Fruit fly (Drosophila melanogaster) whole organism, prepupa: ENCODE results near the gene tup.
A peak's percentile ranks its signal among the peaks of the same experiment; 100 is the strongest.

ENCODE experiments used
- Blimp-1 ChIP-seq: fragments of 200-800 bp; sonication (Bioruptor generic); optimal IDR thresholded peaks from 3 replicates; lab custom pipeline; 2017; ENCODE audit warnings: missing biosample characterization, missing genetic modification characterization, mild to moderate bottlenecking, moderate library complexity, missing genetic modification reagents
- CG10631 ChIP-seq: fragments of 200-800 bp; sonication (Bioruptor generic); optimal IDR thresholded peaks from 2 replicates; lab custom pipeline; 2016; ENCODE audit warnings: missing biosample characterization, missing genetic modification characterization
- CG11294 ChIP-seq: fragments of 200-800 bp; sonication (Bioruptor generic); IDR thresholded peaks from 2 replicates; pipeline ENCODE4 v1.3.6; 2022; ENCODE audit warnings: missing biosample characterization, missing genetic modification characterization
- CG11762 ChIP-seq: fragments of 200-800 bp; sonication (Bioruptor generic); optimal IDR thresholded peaks from 3 replicates; lab custom pipeline; 2016; ENCODE audit warnings: missing biosample characterization, missing genetic modification characterization; ENCODE audit not compliant: insufficient read depth
- CG11902 ChIP-seq: fragments of 200-800 bp; sonication (Bioruptor generic); optimal IDR thresholded peaks from 3 replicates; lab custom pipeline; 2016; ENCODE audit warnings: missing biosample characterization, missing genetic modification characterization
- CG15336 ChIP-seq: fragments of 200-800 bp; sonication (Bioruptor generic); IDR thresholded peaks from 2 replicates; pipeline ENCODE4 v1.3.6; 2022; ENCODE audit warnings: missing biosample characterization, missing genetic modification characterization
- CG1621 ChIP-seq: fragments of 200-800 bp; sonication (Bioruptor generic); optimal IDR thresholded peaks from 3 replicates; lab custom pipeline; 2018; ENCODE audit warnings: missing biosample characterization, mild to moderate bottlenecking, missing genetic modification characterization
- CG16779 ChIP-seq: fragments of 200-800 bp; sonication (Bioruptor generic); optimal IDR thresholded peaks from 3 replicates; lab custom pipeline; 2017; ENCODE audit warnings: missing biosample characterization, mild to moderate bottlenecking, missing genetic modification characterization
- CG3032 ChIP-seq: fragments of 200-800 bp; optimal IDR thresholded peaks from 2 replicates; lab custom pipeline; 2019; ENCODE audit warnings: missing biosample characterization, mild to moderate bottlenecking, missing genetic modification characterization, moderate library complexity
- CG31627 ChIP-seq: fragments of 200-800 bp; sonication (Bioruptor generic); optimal IDR thresholded peaks from 3 replicates; lab custom pipeline; 2016; ENCODE audit warnings: missing biosample characterization, missing genetic modification characterization
- CG32006 ChIP-seq: fragments of 200-800 bp; sonication (Bioruptor generic); optimal IDR thresholded peaks from 3 replicates; lab custom pipeline; 2017; ENCODE audit warnings: missing biosample characterization, mild to moderate bottlenecking, missing genetic modification characterization
- CG3919 ChIP-seq: fragments of 200-800 bp; sonication (Bioruptor generic); optimal IDR thresholded peaks from 3 replicates; lab custom pipeline; 2016; ENCODE audit warnings: missing biosample characterization, missing genetic modification characterization
- CG6163 ChIP-seq: fragments of 200-800 bp; sonication (Bioruptor generic); IDR thresholded peaks from 3 replicates; pipeline ENCODE4 v1.3.6; 2022; ENCODE audit warnings: missing biosample characterization, missing genetic modification characterization
- CG6792 ChIP-seq: fragments of 200-800 bp; sonication (Bioruptor generic); optimal IDR thresholded peaks from 3 replicates; lab custom pipeline; 2016; ENCODE audit warnings: missing biosample characterization, missing genetic modification characterization
- CG6808 ChIP-seq: fragments of 200-800 bp; sonication (Bioruptor generic); optimal IDR thresholded peaks from 3 replicates; lab custom pipeline; 2017; ENCODE audit warnings: missing biosample characterization, missing genetic modification characterization, mild to moderate bottlenecking, moderate library complexity, missing genetic modification reagents
- CG8119 ChIP-seq: fragments of 200-800 bp; sonication (Bioruptor generic); IDR thresholded peaks from 3 replicates; pipeline ENCODE4 v1.3.6; 2022; ENCODE audit warnings: missing biosample characterization, missing genetic modification characterization
- CG8632 ChIP-seq: fragments of 200-800 bp; sonication (Bioruptor generic); optimal IDR thresholded peaks from 3 replicates; lab custom pipeline; 2016; ENCODE audit warnings: missing biosample characterization, missing genetic modification characterization
- CG9139 ChIP-seq: fragments of 200-800 bp; sonication (Bioruptor generic); optimal IDR thresholded peaks from 3 replicates; lab custom pipeline; 2017; ENCODE audit warnings: missing biosample characterization, mild to moderate bottlenecking, missing genetic modification characterization
- Eip78C ChIP-seq: fragments of 200-800 bp; sonication (Bioruptor generic); peaks from one replicate; lab custom pipeline; 2016; ENCODE audit warnings: missing biosample characterization, missing genetic modification characterization
- Ets96B ChIP-seq: fragments of 200-800 bp; optimal IDR thresholded peaks from 2 replicates; lab custom pipeline; 2019; ENCODE audit warnings: missing biosample characterization, mild to moderate bottlenecking, missing genetic modification characterization, moderate library complexity
- Gug ChIP-seq: fragments of 200-800 bp; sonication (Bioruptor generic); IDR thresholded peaks from 2 replicates; pipeline ENCODE4 v1.3.6; 2022; ENCODE audit warnings: missing biosample characterization, missing genetic modification characterization
- Hr38 ChIP-seq: sonication (Bioruptor generic); optimal IDR thresholded peaks from 2 replicates; lab custom pipeline; 2016; ENCODE audit warnings: missing biosample characterization, missing genetic modification characterization
- Hr39 ChIP-seq: fragments of 200-800 bp; sonication (Bioruptor generic); optimal IDR thresholded peaks from 2 replicates; lab custom pipeline; 2016; ENCODE audit warnings: missing biosample characterization, missing genetic modification characterization
- Hr4 ChIP-seq: fragments of 200-800 bp; sonication (Bioruptor generic); optimal IDR thresholded peaks from 3 replicates; lab custom pipeline; 2016; ENCODE audit warnings: missing biosample characterization, missing genetic modification characterization
- Lpt ChIP-seq: fragments of 200-800 bp; sonication (Bioruptor generic); optimal IDR thresholded peaks from 3 replicates; lab custom pipeline; 2016; ENCODE audit warnings: missing biosample characterization, missing genetic modification characterization
- Met ChIP-seq: fragments of 200-800 bp; sonication (Bioruptor generic); optimal IDR thresholded peaks from 3 replicates; lab custom pipeline; 2016; ENCODE audit warnings: missing biosample characterization, missing genetic modification characterization
- OdsH ChIP-seq: fragments of 200-800 bp; sonication (Bioruptor generic); optimal IDR thresholded peaks from 3 replicates; lab custom pipeline; 2016; ENCODE audit warnings: missing biosample characterization, missing genetic modification characterization
- Smox ChIP-seq: fragments of 200-800 bp; sonication (Bioruptor generic); optimal IDR thresholded peaks from 3 replicates; lab custom pipeline; 2016; ENCODE audit warnings: missing biosample characterization, missing genetic modification characterization
- Sox102F ChIP-seq: fragments of 200-800 bp; sonication (Bioruptor generic); optimal IDR thresholded peaks from 2 replicates; lab custom pipeline; 2016; ENCODE audit warnings: missing biosample characterization, mild to moderate bottlenecking, missing genetic modification characterization
- Sox14 ChIP-seq: fragments of 200-800 bp; sonication (Bioruptor generic); optimal IDR thresholded peaks from 3 replicates; lab custom pipeline; 2016; ENCODE audit warnings: missing biosample characterization, missing genetic modification characterization
- acj6 ChIP-seq: fragments of 200-800 bp; sonication (Bioruptor generic); optimal IDR thresholded peaks from 3 replicates; lab custom pipeline; 2016; ENCODE audit warnings: missing biosample characterization, missing genetic modification characterization
- cyc ChIP-seq: fragments of 200-800 bp; sonication (Bioruptor generic); optimal IDR thresholded peaks from 3 replicates; lab custom pipeline; 2016; ENCODE audit warnings: missing biosample characterization, missing genetic modification characterization
- dac ChIP-seq: fragments of 200-800 bp; sonication (Bioruptor generic); optimal IDR thresholded peaks from 2 replicates; lab custom pipeline; 2017; ENCODE audit warnings: missing biosample characterization, mild to moderate bottlenecking, missing genetic modification characterization
- eg ChIP-seq: fragments of 200-800 bp; sonication (Bioruptor generic); IDR thresholded peaks from 3 replicates; pipeline ENCODE4 v1.3.6; 2022; ENCODE audit warnings: missing biosample characterization, missing genetic modification characterization
- fd59A ChIP-seq: fragments of 200-800 bp; sonication (Bioruptor generic); optimal IDR thresholded peaks from 2 replicates; lab custom pipeline; 2017; ENCODE audit warnings: missing biosample characterization, mild to moderate bottlenecking, missing genetic modification characterization, missing genetic modification reagents
- fd85E ChIP-seq: fragments of 200-800 bp; sonication (Bioruptor generic); optimal IDR thresholded peaks from 3 replicates; lab custom pipeline; 2016; ENCODE audit warnings: missing biosample characterization, missing genetic modification characterization
- fkh ChIP-seq: fragments of 200-800 bp; sonication (Bioruptor generic); optimal IDR thresholded peaks from 3 replicates; lab custom pipeline; 2017; ENCODE audit warnings: missing biosample characterization, mild to moderate bottlenecking, missing genetic modification characterization, moderate library complexity
- lz ChIP-seq: fragments of 200-800 bp; sonication (Bioruptor generic); optimal IDR thresholded peaks from 3 replicates; lab custom pipeline; 2016; ENCODE audit warnings: missing biosample characterization, missing genetic modification characterization
- pdm3 ChIP-seq: fragments of 200-800 bp; sonication (Bioruptor generic); optimal IDR thresholded peaks from 3 replicates; lab custom pipeline; 2016; ENCODE audit warnings: missing biosample characterization, missing genetic modification characterization
- salr ChIP-seq, 2 experiments: fragments of 200-800 bp; sonication (Bioruptor generic); optimal IDR thresholded peaks; 3 replicates each; lab custom pipeline; 2016 to 2018; ENCODE audit warnings: missing biosample characterization in 2 of 2, missing genetic modification characterization in 2 of 2, mild to moderate bottlenecking in 1 of 2
- spab ChIP-seq: fragments of 200-800 bp; sonication (Bioruptor generic); optimal IDR thresholded peaks from 2 replicates; lab custom pipeline; 2017; ENCODE audit warnings: missing biosample characterization, mild to moderate bottlenecking, missing genetic modification characterization, missing genetic modification reagents
- ss ChIP-seq, 2 experiments: fragments of 200-800 bp; sonication (Bioruptor generic); optimal IDR thresholded peaks; 2 replicates in 1 of 2; 3 replicates in 1 of 2; lab custom pipeline; 2017 to 2018; ENCODE audit warnings: mild to moderate bottlenecking in 2 of 2, missing biosample characterization in 2 of 2, missing genetic modification characterization in 2 of 2, moderate library complexity in 1 of 2
- svp ChIP-seq: fragments of 200-800 bp; sonication (Bioruptor generic); peaks from one replicate; lab custom pipeline; 2016; ENCODE audit warnings: missing biosample characterization, missing genetic modification characterization
- topi ChIP-seq: fragments of 200-800 bp; sonication (Bioruptor generic); optimal IDR thresholded peaks from 3 replicates; lab custom pipeline; 2016; ENCODE audit warnings: missing biosample characterization, missing genetic modification characterization
- vri ChIP-seq: fragments of 200-800 bp; sonication (Bioruptor generic); optimal IDR thresholded peaks from 3 replicates; lab custom pipeline; 2016; ENCODE audit warnings: missing biosample characterization, mild to moderate bottlenecking, missing genetic modification characterization

tup gene

DNA sequence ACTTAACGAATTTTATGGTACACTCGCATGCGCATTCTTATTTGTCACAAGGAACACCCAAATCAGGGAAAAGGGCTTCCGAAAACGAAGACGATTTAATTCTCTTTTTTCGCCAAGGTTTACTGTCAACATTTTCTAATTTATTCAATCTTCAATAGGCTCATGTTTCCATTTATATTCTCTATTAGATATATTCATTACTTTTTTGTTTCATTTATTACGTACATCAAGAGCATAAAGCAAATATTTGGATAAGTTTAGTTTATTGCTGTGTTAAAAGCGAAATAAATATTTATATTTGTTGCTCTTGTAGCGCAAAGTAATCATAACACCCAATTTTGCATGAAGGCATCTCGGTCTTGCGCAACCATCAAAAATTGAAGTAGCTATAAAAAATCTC lies 19.9 kb upstream of the tup start (continued):
- TF ChIP-seq ss (GFP tag; optimal IDR thresholded peaks at IDR 0.05; lab: Kevin White, UChicago) = no peak
- TF ChIP-seq fd59A = no peak
- peak; percentile 26 for TF ChIP-seq svp (GFP tag; lab: Kevin White, UChicago)
- TF ChIP-seq acj6 (GFP tag; lab: Kevin White, UChicago) = no peak
- TF ChIP-seq vri (GFP tag; lab: Kevin White, UChicago) = no peak
- TF ChIP-seq topi (GFP tag; lab: Kevin White, UChicago) = peak; percentile 43
- no peak for TF ChIP-seq fkh (GFP tag; lab: Kevin White, UChicago)
- TF ChIP-seq lz (GFP tag; lab: Kevin White, UChicago) = peak; percentile 49
- no peak for TF ChIP-seq CG3919 (GFP tag; lab: Kevin White, UChicago)
- peak; percentile 36 for TF ChIP-seq Sox102F
- TF ChIP-seq CG6808 = no peak
- TF ChIP-seq CG6163 = no peak
- no peak for TF ChIP-seq Lpt (GFP tag; lab: Kevin White, UChicago)
- TF ChIP-seq CG8119 = no peak
- no peak for TF ChIP-seq CG3032
- no peak for TF ChIP-seq Gug (GFP tag; lab: Robert Waterston, UW)
- TF ChIP-seq Hr38 (GFP tag; lab: Kevin White, UChicago) = no peak

DNA sequence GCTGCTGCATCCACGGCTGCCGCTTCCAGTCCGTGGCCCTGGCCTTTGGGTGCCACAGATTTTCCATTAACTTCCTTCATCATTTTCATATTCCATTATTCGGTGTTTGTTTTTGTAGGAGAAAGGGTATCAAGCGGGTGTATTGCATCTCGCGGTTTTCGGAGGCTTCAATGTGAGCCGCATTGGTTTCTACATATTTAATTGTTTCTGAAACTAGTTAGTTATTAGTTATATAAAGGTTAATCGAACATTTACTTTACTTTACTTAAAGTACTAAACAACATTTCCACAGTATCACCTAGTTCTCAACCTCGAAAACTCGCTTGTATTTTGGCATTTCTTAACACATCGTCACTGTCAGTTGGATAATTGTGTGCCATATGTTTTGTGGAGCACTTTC lies 18.8 kb upstream of the tup start:
- TF ChIP-seq Hr4 (GFP tag; lab: Kevin White, UChicago) (peak; percentile 5), CG15336 (peak; percentile 54), CG3919 (GFP tag; lab: Kevin White, UChicago) (peak; percentile 28), CG3032 (no peak), Eip78C (GFP tag; lab: Kevin White, UChicago) (peak; percentile 61), dac (GFP tag; lab: Kevin White, UChicago) (no peak), eg (0 out of 3 replicates have a peak, but pooled peaks have one; percentile 31), CG10631 (peak; percentile 16), svp (GFP tag; lab: Kevin White, UChicago) (peak; percentile 46), CG11902 (no peak), CG32006 (peak; percentile 34), Ets96B (tag; lab: Kevin White, UChicago) (peak; percentile 23), Smox (GFP tag; lab: Kevin White, UChicago) (no peak), pdm3 (GFP tag; lab: Kevin White, UChicago) (peak; percentile 22), fd85E (no peak), Sox14 (GFP tag; lab: Kevin White, UChicago) (peak; percentile 7), fkh (GFP tag; lab: Kevin White, UChicago) (no peak), CG9139 (GFP tag; lab: Kevin White, UChicago) (no peak)

DNA sequence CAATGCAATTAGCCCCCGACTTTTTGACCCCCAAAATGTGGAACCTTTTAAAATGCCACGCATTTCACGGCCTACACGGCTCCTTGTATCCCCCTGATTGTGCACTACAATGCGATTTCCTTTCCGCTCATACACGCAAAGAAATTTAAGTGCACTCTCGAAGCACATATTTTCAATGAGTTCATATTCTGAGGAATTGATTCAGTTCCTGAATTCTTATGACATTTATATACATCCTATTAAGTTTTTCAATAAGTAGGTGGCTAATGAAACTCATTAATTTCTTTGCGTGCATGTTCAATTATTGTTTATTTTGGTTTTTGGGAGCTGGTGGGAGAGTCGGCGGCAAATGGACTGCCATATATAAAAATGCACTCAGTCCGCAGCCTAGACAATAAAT lies 18.2 kb upstream of the tup start:
- TF ChIP-seq CG8119 (peak; percentile 51; the same call in 2 of the 3 replicates), vri (GFP tag; lab: Kevin White, UChicago) (no peak), salr (GFP tag; optimal IDR thresholded peaks at IDR 0.05; lab: Kevin White, UChicago) (peak in 1 of 2 experiments; percentile 30), dac (GFP tag; lab: Kevin White, UChicago) (no peak), CG31627 (GFP tag; lab: Kevin White, UChicago) (peak; percentile 34), fd59A (no peak), CG11762 (GFP tag; lab: Kevin White, UChicago) (no peak), Hr4 (GFP tag; lab: Kevin White, UChicago) (peak; percentile 57), Sox102F (peak; percentile 4), CG3032 (no peak), CG11294 (GFP tag; lab: Robert Waterston, UW) (no peak), CG1621 (tag; lab: Kevin White, UChicago) (no peak), Hr38 (GFP tag; lab: Kevin White, UChicago) (no peak), CG11902 (no peak), CG3919 (GFP tag; lab: Kevin White, UChicago) (peak; percentile 50), Eip78C (GFP tag; lab: Kevin White, UChicago) (peak; percentile 69), eg (0 out of 3 replicates have a peak, but pooled peaks have one; percentile 41), Sox14 (GFP tag; lab: Kevin White, UChicago) (peak; percentile 33), OdsH (GFP tag; lab: Kevin White, UChicago) (peak; percentile 25), pdm3 (GFP tag; lab: Kevin White, UChicago) (peak; percentile 25), acj6 (GFP tag; lab: Kevin White, UChicago) (peak; percentile 22), CG6792 (GFP tag; lab: Kevin White, UChicago) (peak; percentile 3), CG8632 (GFP tag; lab: Kevin White, UChicago) (no peak), CG15336 (peak; percentile 47; the same call in 1 of the 2 replicates), lz (GFP tag; lab: Kevin White, UChicago) (peak; percentile 17), Gug (GFP tag; lab: Robert Waterston, UW) (peak; percentile 21; the same call in 1 of the 2 replicates), CG32006 (peak; percentile 48), Blimp-1 (GFP tag; lab: Kevin White, UChicago) (no peak), Ets96B (tag; lab: Kevin White, UChicago) (peak; percentile 21), Hr39 (GFP tag; lab: Kevin White, UChicago) (peak; percentile 35), spab (GFP tag; lab: Kevin White, UChicago) (no peak), Met (GFP tag; lab: Kevin White, UChicago) (peak; percentile 10), CG16779 (tag; lab: Kevin White, UChicago) (no peak), cyc (peak; percentile 21), CG10631 (peak; percentile 29), Lpt (GFP tag; lab: Kevin White, UChicago) (no peak)
